Worm (Caenorhabditis elegans) whole organism, L4 larva: ENCODE results near the gene timm-17B.2.

Experiments
- D1046.2 ChIP-seq: fragments of 200-800 bp; sonication (Bioruptor generic); IDR thresholded peaks from 2 replicates; pipeline ENCODE4 v1.3.6; 2022; ENCODE audit warnings: missing genetic modification characterization, missing compliant biosample characterization
- F26F4.8 ChIP-seq: fragments of 200-800 bp; sonication (Bioruptor generic); conservative IDR thresholded peaks from 2 replicates; pipeline ENCODE4 v1.3.6; 2022; ENCODE audit warnings: missing genetic modification characterization, missing compliant biosample characterization
- F49E8.2 ChIP-seq: sonication (generic microtip); optimal IDR thresholded peaks from 2 replicates; lab custom pipeline; 2016; ENCODE audit warnings: missing compliant biosample characterization, mild to moderate bottlenecking, missing genetic modification characterization, borderline replicate concordance
- T20F7.1 ChIP-seq: fragments of 200-800 bp; sonication (Bioruptor generic); optimal IDR thresholded peaks from 2 replicates; lab custom pipeline; 2018; ENCODE audit warnings: mild to moderate bottlenecking, missing genetic modification characterization, missing compliant biosample characterization
- Y48G9A.11 ChIP-seq: fragments of 200-800 bp; sonication (Bioruptor generic); IDR thresholded peaks from 2 replicates; pipeline ENCODE4 v1.3.6; 2022; ENCODE audit warnings: missing genetic modification reagents, missing genetic modification characterization, missing compliant biosample characterization
- Y5F2A.4 ChIP-seq: fragments of 200-800 bp; sonication (Bioruptor generic); optimal IDR thresholded peaks from 2 replicates; lab custom pipeline; 2018; ENCODE audit warnings: mild to moderate bottlenecking, missing genetic modification characterization, missing compliant biosample characterization
- ZK337.2 ChIP-seq: fragments of 200-800 bp; sonication (Bioruptor generic); IDR thresholded peaks from 2 replicates; pipeline ENCODE4 v1.3.6; 2022; ENCODE audit warnings: missing genetic modification reagents, missing genetic modification characterization, missing compliant biosample characterization
- ZK546.5 ChIP-seq, 2 experiments: sonication (generic microtip); optimal IDR thresholded peaks; 2 replicates each; lab custom pipeline; 2017; ENCODE audit warnings: missing biosample characterization in 2 of 2, missing genetic modification characterization in 2 of 2
- aly-2 ChIP-seq: sonication (generic microtip); optimal IDR thresholded peaks from 2 replicates; lab custom pipeline; 2018; ENCODE audit warnings: missing biosample characterization, missing genetic modification characterization
- ceh-20 ChIP-seq: fragments of 200-800 bp; sonication (Bioruptor generic); IDR thresholded peaks from 2 replicates; pipeline ENCODE4 v1.3.6; 2022; ENCODE audit warnings: missing genetic modification reagents, missing genetic modification characterization, missing compliant biosample characterization
- ceh-28 ChIP-seq: fragments of 150-350 bp; optimal IDR thresholded peaks from 2 replicates; lab custom pipeline; 2014; ENCODE audit warnings: missing biosample characterization, missing genetic modification reagents, missing genetic modification characterization
- ceh-32 ChIP-seq: sonication (generic microtip); optimal IDR thresholded peaks from 2 replicates; lab custom pipeline; 2016; ENCODE audit warnings: mild to moderate bottlenecking, missing genetic modification characterization, missing compliant biosample characterization; ENCODE audit not compliant: poor library complexity
- ceh-62 ChIP-seq: sonication (generic microtip); optimal IDR thresholded peaks from 2 replicates; lab custom pipeline; 2017; ENCODE audit warnings: missing biosample characterization, missing genetic modification characterization
- cey-2 ChIP-seq: sonication (generic microtip); optimal IDR thresholded peaks from 3 replicates; lab custom pipeline; 2017; ENCODE audit warnings: missing genetic modification characterization, mild to moderate bottlenecking, missing compliant biosample characterization, antibody characterized with exemption, borderline replicate concordance; ENCODE audit not compliant: insufficient read depth
- daf-16 ChIP-seq, 3 experiments: sonication (generic microtip); optimal IDR thresholded peaks; 2 replicates each; lab custom pipeline; 2016 to 2017; ENCODE audit warnings: missing genetic modification characterization in 3 of 3, missing genetic modification reagents in 3 of 3, mild to moderate bottlenecking in 2 of 3, missing compliant biosample characterization in 2 of 3, missing biosample characterization in 1 of 3, moderate library complexity in 1 of 3
- daf-8 ChIP-seq: fragments of 200-800 bp; sonication (Bioruptor generic); IDR thresholded peaks from 2 replicates; pipeline ENCODE4 v1.3.6; 2022; ENCODE audit warnings: missing genetic modification characterization, missing compliant biosample characterization
- dmd-6 ChIP-seq: fragments of 200-800 bp; sonication (Bioruptor generic); IDR thresholded peaks from 2 replicates; pipeline ENCODE4 v1.3.6; 2022; ENCODE audit warnings: missing genetic modification reagents, missing genetic modification characterization, missing compliant biosample characterization
- dmd-9 ChIP-seq: fragments of 200-800 bp; sonication (Bioruptor generic); IDR thresholded peaks from 2 replicates; pipeline ENCODE4 v1.3.6; 2022; ENCODE audit warnings: missing genetic modification reagents, missing genetic modification characterization, missing compliant biosample characterization
- egl-43 ChIP-seq: fragments of 200-800 bp; sonication (Bioruptor generic); IDR thresholded peaks from 2 replicates; pipeline ENCODE4 v1.3.6; 2022; ENCODE audit warnings: missing genetic modification reagents, missing genetic modification characterization, missing compliant biosample characterization
- fkh-10 ChIP-seq: fragments of 150-350 bp; optimal IDR thresholded peaks from 2 replicates; lab custom pipeline; 2014; ENCODE audit warnings: missing biosample characterization, missing genetic modification reagents, missing genetic modification characterization
- fos-1 ChIP-seq: fragments of 150-350 bp; optimal IDR thresholded peaks from 2 replicates; lab custom pipeline; 2014; ENCODE audit warnings: missing biosample characterization, missing genetic modification characterization
- jun-1 ChIP-seq: fragments of 150-350 bp; optimal IDR thresholded peaks from 2 replicates; lab custom pipeline; 2014; ENCODE audit warnings: missing biosample characterization, missing genetic modification reagents, missing genetic modification characterization
- lim-7 ChIP-seq: fragments of 200-800 bp; sonication (Bioruptor generic); IDR thresholded peaks from 2 replicates; pipeline ENCODE4 v1.3.6; 2022; ENCODE audit warnings: missing genetic modification characterization, missing compliant biosample characterization
- lin-1 ChIP-seq: fragments of 200-800 bp; sonication (Bioruptor generic); IDR thresholded peaks from 2 replicates; pipeline ENCODE4 v1.3.6; 2022; ENCODE audit warnings: missing genetic modification reagents, missing genetic modification characterization, missing compliant biosample characterization
- lin-13 ChIP-seq: fragments of 150-350 bp; optimal IDR thresholded peaks from 2 replicates; lab custom pipeline; 2014; ENCODE audit warnings: missing biosample characterization, missing genetic modification reagents, missing genetic modification characterization
- lin-38 ChIP-seq: fragments of 200-800 bp; sonication (Bioruptor generic); IDR thresholded peaks from 2 replicates; pipeline ENCODE4 v1.3.6; 2022; ENCODE audit warnings: missing genetic modification reagents, missing genetic modification characterization, missing compliant biosample characterization
- lir-3 ChIP-seq: sonication (generic microtip); optimal IDR thresholded peaks from 2 replicates; lab custom pipeline; 2016; ENCODE audit warnings: mild to moderate bottlenecking, missing genetic modification characterization, missing compliant biosample characterization
- madf-5 ChIP-seq, 2 experiments: fragments of 200-800 bp; sonication (Bioruptor generic); IDR thresholded peaks; 2 replicates each; pipeline ENCODE4 v1.3.6; 2022; ENCODE audit warnings: missing compliant biosample characterization in 2 of 2, missing genetic modification characterization in 2 of 2
- madf-9 ChIP-seq: fragments of 200-800 bp; sonication (Bioruptor generic); conservative IDR thresholded peaks from 2 replicates; pipeline ENCODE4 v1.3.6; 2022; ENCODE audit warnings: missing genetic modification reagents, missing genetic modification characterization, missing compliant biosample characterization
- mep-1 ChIP-seq: fragments of 150-350 bp; sonication (generic microtip); optimal IDR thresholded peaks from 3 replicates; lab custom pipeline; 2014; ENCODE audit warnings: missing biosample characterization, missing genetic modification characterization
- mxl-3 ChIP-seq: fragments of 200-800 bp; sonication (Bioruptor generic); optimal IDR thresholded peaks from 2 replicates; lab custom pipeline; 2018; ENCODE audit warnings: mild to moderate bottlenecking, missing genetic modification characterization, missing compliant biosample characterization
- nhr-102 ChIP-seq: sonication (generic microtip); optimal IDR thresholded peaks from 2 replicates; lab custom pipeline; 2016; ENCODE audit warnings: mild to moderate bottlenecking, missing genetic modification characterization, moderate library complexity, missing compliant biosample characterization
- nhr-237 ChIP-seq: sonication (generic microtip); optimal IDR thresholded peaks from 2 replicates; lab custom pipeline; 2017; ENCODE audit warnings: missing biosample characterization, missing genetic modification characterization
- nhr-25 ChIP-seq: sonication (generic microtip); optimal IDR thresholded peaks from 2 replicates; lab custom pipeline; 2017; ENCODE audit warnings: missing genetic modification characterization, mild to moderate bottlenecking, missing compliant biosample characterization, antibody characterized with exemption, moderate library complexity, borderline replicate concordance; ENCODE audit not compliant: insufficient read depth
- nhr-28 ChIP-seq: fragments of 150-350 bp; optimal IDR thresholded peaks from 2 replicates; lab custom pipeline; 2014; ENCODE audit warnings: missing biosample characterization, missing genetic modification characterization
- nhr-76 ChIP-seq: fragments of 150-350 bp; optimal IDR thresholded peaks from 2 replicates; lab custom pipeline; 2014; ENCODE audit warnings: missing biosample characterization, missing genetic modification characterization
- nhr-77 ChIP-seq: fragments of 150-350 bp; optimal IDR thresholded peaks from 2 replicates; lab custom pipeline; 2014; ENCODE audit warnings: missing biosample characterization, missing genetic modification characterization
- pqm-1 ChIP-seq: sonication (generic microtip); optimal IDR thresholded peaks from 2 replicates; lab custom pipeline; 2017; ENCODE audit warnings: missing biosample characterization, missing genetic modification characterization
- rbr-2 ChIP-seq: sonication (generic microtip); optimal IDR thresholded peaks from 2 replicates; lab custom pipeline; 2016; ENCODE audit warnings: missing genotype, missing genetic modification characterization, missing compliant biosample characterization
- sdz-12 ChIP-seq: fragments of 200-800 bp; sonication (Bioruptor generic); optimal IDR thresholded peaks from 2 replicates; lab custom pipeline; 2018; ENCODE audit warnings: mild to moderate bottlenecking, missing genetic modification characterization, missing compliant biosample characterization
- snpc-4 ChIP-seq: fragments of 150-350 bp; optimal IDR thresholded peaks from 2 replicates; lab custom pipeline; 2014; ENCODE audit warnings: missing biosample characterization, missing genetic modification characterization
- spr-3 ChIP-seq: fragments of 200-800 bp; sonication (Bioruptor generic); optimal IDR thresholded peaks from 2 replicates; lab custom pipeline; 2018; ENCODE audit warnings: mild to moderate bottlenecking, missing genetic modification characterization, missing compliant biosample characterization
- tag-97 ChIP-seq: fragments of 200-800 bp; sonication (Bioruptor generic); IDR thresholded peaks from 2 replicates; pipeline ENCODE4 v1.3.6; 2022; ENCODE audit warnings: missing genetic modification characterization, missing compliant biosample characterization
- unc-130 ChIP-seq: sonication (generic microtip); optimal IDR thresholded peaks from 2 replicates; lab custom pipeline; 2016; ENCODE audit warnings: missing genetic modification reagents, missing genetic modification characterization, missing compliant biosample characterization
- unc-62 ChIP-seq, 3 experiments: fragments of 150-350 bp in 1 of 3; sonication (generic microtip); optimal IDR thresholded peaks in 2 of 3; peaks in 1 of 3; 1 replicate in 1 of 3; 2 replicates in 2 of 3; lab custom pipeline; 2014 to 2017; ENCODE audit warnings: missing biosample characterization in 3 of 3, missing genetic modification characterization in 3 of 3, missing genetic modification reagents in 3 of 3, missing genotype in 1 of 3
- zag-1 ChIP-seq: fragments of 150-350 bp; optimal IDR thresholded peaks from 2 replicates; lab custom pipeline; 2014; ENCODE audit warnings: missing biosample characterization, missing genetic modification characterization
- zip-11 ChIP-seq: fragments of 200-800 bp; sonication (Bioruptor generic); IDR thresholded peaks from 2 replicates; pipeline ENCODE4 v1.3.6; 2022; ENCODE audit warnings: missing genetic modification characterization, missing compliant biosample characterization
- zip-2 ChIP-seq: fragments of 150-350 bp; optimal IDR thresholded peaks from 2 replicates; lab custom pipeline; 2014; ENCODE audit warnings: missing biosample characterization, missing genetic modification characterization
- ztf-11 ChIP-seq: fragments of 150-350 bp; optimal IDR thresholded peaks from 2 replicates; lab custom pipeline; 2014; ENCODE audit warnings: missing biosample characterization, missing genetic modification characterization
- ztf-7 ChIP-seq: fragments of 150-350 bp; optimal IDR thresholded peaks from 2 replicates; lab custom pipeline; 2014; ENCODE audit warnings: missing biosample characterization, missing genetic modification characterization

Gene timm-17B.2

DNA sequence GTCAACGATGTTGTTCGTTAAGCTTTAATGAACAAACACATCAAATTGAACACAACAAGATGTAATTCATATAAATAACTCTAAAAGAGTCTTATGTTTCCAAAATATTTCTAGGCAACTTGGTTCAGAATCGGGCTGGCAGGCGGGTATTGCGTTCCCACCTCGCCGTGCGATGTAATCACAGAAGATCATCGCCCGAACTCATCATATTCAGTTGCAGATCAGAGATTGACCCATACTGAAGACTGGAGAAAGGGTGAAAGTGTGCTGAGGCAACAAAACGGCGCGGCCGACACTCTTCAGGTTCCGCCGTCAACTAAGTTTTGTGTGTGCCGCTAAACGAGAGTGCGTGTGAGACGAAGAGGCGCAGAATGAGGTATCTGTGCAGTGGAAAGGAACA is 32.0 kb downstream of the timm-17B.2 start:
- TF ChIP-seq mep-1 (tag; lab: Kevin White, UChicago) (no peak), fos-1 (tag; lab: Kevin White, UChicago) (no peak), Y48G9A.11 (peak; percentile 83), madf-9 (GFP tag; lab: Robert Waterston, UW) (no peak; the same call in 1 of the 2 replicates), ztf-7 (tag; lab: Kevin White, UChicago) (peak; percentile 65), dmd-9 (GFP tag; lab: Robert Waterston, UW) (peak; percentile 59; the same call in 1 of the 2 replicates), rbr-2 (peak; percentile 85), pqm-1 (tag; lab: Kevin White, UChicago) (peak; percentile 34), mxl-3 (GFP tag; lab: Kevin White, UChicago) (peak; percentile 82), ZK337.2 (GFP tag; lab: Robert Waterston, UW) (no peak), lin-13 (GFP tag; lab: Kevin White, UChicago) (peak; percentile 78), nhr-25 (tag; lab: Kevin White, UChicago) (no peak), ceh-62 (tag; lab: Kevin White, UChicago) (no peak), dmd-6 (GFP tag; lab: Robert Waterston, UW) (peak; percentile 83), unc-130 (GFP tag; lab: Kevin White, UChicago) (peak; percentile 90), madf-5 (GFP tag; IDR thresholded peaks at IDR 0.05; lab: Robert Waterston, UW) (0 out of 4 replicates have a peak, but pooled peaks of 1 of the 2 experiments have one; percentile 31), T20F7.1 (GFP tag; lab: Kevin White, UChicago) (peak; percentile 9), zip-2 (tag; lab: Kevin White, UChicago) (peak; percentile 22), zag-1 (tag; lab: Kevin White, UChicago) (no peak), nhr-76 (no peak), lin-38 (GFP tag; lab: Robert Waterston, UW) (peak; percentile 81), Y5F2A.4 (GFP tag; lab: Kevin White, UChicago) (no peak), egl-43 (no peak; the same call in 1 of the 2 replicates), nhr-77 (tag; lab: Kevin White, UChicago) (peak; percentile 47), lim-7 (GFP tag; lab: Robert Waterston, UW) (peak; percentile 68), cey-2 (tag; lab: Kevin White, UChicago) (no peak), fkh-10 (GFP tag; lab: Kevin White, UChicago) (peak; percentile 17), snpc-4 (peak; percentile 94), daf-8 (GFP tag; lab: Robert Waterston, UW) (no peak), daf-16 (GFP tag; optimal IDR thresholded peaks at IDR 0.05; lab: Kevin White, UChicago) (peak; percentile 43 to 84), daf-16 (tag; optimal IDR thresholded peaks at IDR 0.05; lab: Kevin White, UChicago) (peak; percentile 89), tag-97 (GFP tag; lab: Robert Waterston, UW) (0 out of 2 replicates have a peak, but pooled peaks have one; percentile 21), lir-3 (tag; lab: Kevin White, UChicago) (no peak), ceh-32 (peak; percentile 44), nhr-102 (tag; lab: Kevin White, UChicago) (peak; percentile 91), nhr-28 (tag; lab: Kevin White, UChicago) (peak; percentile 88), ceh-20 (GFP tag; lab: Robert Waterston, UW) (peak; percentile 73; the same call in 1 of the 2 replicates), F49E8.2 (tag; lab: Kevin White, UChicago) (peak; percentile 96), ztf-11 (tag; lab: Kevin White, UChicago) (no peak), zip-11 (no peak), jun-1 (tag; lab: Kevin White, UChicago) (peak; percentile 38), sdz-12 (GFP tag; lab: Kevin White, UChicago) (no peak), ZK546.5 (tag; optimal IDR thresholded peaks at IDR 0.05; lab: Kevin White, UChicago) (no peak), lin-1 (GFP tag; lab: Robert Waterston, UW) (peak; percentile 74), D1046.2 (GFP tag; lab: Robert Waterston, UW) (no peak), unc-62 (GFP tag; optimal IDR thresholded peaks at IDR 0.05 in 1 of 2; lab: Kevin White, UChicago) (peak in 1 of 2 experiments; percentile 79), unc-62 (tag; optimal IDR thresholded peaks at IDR 0.05; lab: Kevin White, UChicago) (no peak), ceh-28 (tag; lab: Kevin White, UChicago) (no peak), spr-3 (GFP tag; lab: Kevin White, UChicago) (peak; percentile 73), aly-2 (tag; lab: Kevin White, UChicago) (no peak), F26F4.8 (no peak), nhr-237 (tag; lab: Kevin White, UChicago) (no peak)
